Worm (Caenorhabditis elegans) whole organism, L4 larva: ENCODE results near the gene C16C8.18.

Experiments used
- R02D3.7 ChIP-seq: fragments of 150-350 bp; sonication (generic microtip); optimal IDR thresholded peaks from 3 replicates; lab custom pipeline; 2014; ENCODE audit warnings: missing biosample characterization, missing genetic modification characterization
- hlh-30 ChIP-seq: sonication (generic microtip); optimal IDR thresholded peaks from 2 replicates; lab custom pipeline; 2017; ENCODE audit warnings: antibody characterized with exemption, mild to moderate bottlenecking, missing genetic modification characterization, missing compliant biosample characterization; ENCODE audit not compliant: insufficient read depth
- skn-1 ChIP-seq: fragments of 150-350 bp; optimal IDR thresholded peaks from 2 replicates; lab custom pipeline; 2014; ENCODE audit warnings: missing biosample characterization, missing genetic modification characterization
- zfp-2 ChIP-seq: sonication (generic microtip); optimal IDR thresholded peaks from 2 replicates; lab custom pipeline; 2016; ENCODE audit warnings: mild to moderate bottlenecking, missing genetic modification characterization, missing compliant biosample characterization

DNA sequence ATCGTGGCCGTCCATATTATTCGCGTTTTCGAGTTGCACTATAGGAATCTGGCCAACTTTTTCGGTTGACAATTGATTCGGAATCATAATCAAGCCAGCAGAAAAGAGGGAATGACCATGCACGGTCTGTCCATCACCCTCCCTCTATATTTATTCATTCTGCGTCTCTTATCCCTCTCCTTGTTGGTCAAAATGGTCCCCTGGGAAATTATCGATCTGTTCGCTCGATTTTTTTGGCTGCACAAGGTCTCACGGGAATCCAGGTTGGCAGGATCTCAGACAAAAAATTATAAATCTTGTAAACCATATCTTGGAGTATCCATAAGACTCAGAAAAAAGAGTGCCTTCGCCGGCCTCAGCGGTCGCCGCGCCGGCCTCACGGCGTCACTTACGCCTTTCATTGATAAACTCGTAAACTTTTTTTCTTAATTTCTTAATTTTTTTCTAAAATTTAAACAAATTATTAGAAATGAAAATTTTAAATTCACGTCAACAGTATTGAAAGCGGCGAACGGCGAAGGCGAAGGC is 15.1 kb upstream of the C16C8.18 start, which contains the start of the genes F18A12.7 and F18A12.2:
- TF ChIP-seq skn-1 (tag; lab: Kevin White, UChicago) (no peak), R02D3.7 (tag; lab: Kevin White, UChicago) (no peak), zfp-2 (tag; lab: Kevin White, UChicago) (no peak), hlh-30 (tag; lab: Kevin White, UChicago) (no peak)
